Fruit fly (Drosophila melanogaster): Measurements from ENCODE around the gene CG44005.
A peak's percentile ranks its signal among the peaks of the same experiment; 100 is the strongest.

Gene CG44005

dm6 chr3L:18062959-18063510 lies 8.9 kb downstream of the CG44005 start:
- TF ChIP-seq CG17801 (GFP tag; optimal IDR thresholded peaks at IDR 0.05; ENCODE audit: partially characterized antibody) = peak; percentile 75

- peak; percentile 14 for TF ChIP-seq CG17801 (GFP tag; optimal IDR thresholded peaks at IDR 0.05; ENCODE audit: partially characterized antibody)
Measured at dm6 chr3L:18061713-18062365, 10.1 kb downstream of the CG44005 start.

dm6 chr3L:18061240-18061639 lies 10.7 kb downstream of the CG44005 start:
- no peak for TF ChIP-seq CG17801 (GFP tag; optimal IDR thresholded peaks at IDR 0.05; ENCODE audit: partially characterized antibody)

dm6 chr3L:18057752-18058518 lies 14.0 kb downstream of the CG44005 start:
- no peak for TF ChIP-seq CG17801 (GFP tag; optimal IDR thresholded peaks at IDR 0.05; ENCODE audit: partially characterized antibody)

dm6 chr3L:18057033-18057432 lies 14.9 kb downstream of the CG44005 start:
- TF ChIP-seq CG17801 (GFP tag; optimal IDR thresholded peaks at IDR 0.05; ENCODE audit: partially characterized antibody) = no peak

- TF ChIP-seq CG17801 (GFP tag; optimal IDR thresholded peaks at IDR 0.05; ENCODE audit: partially characterized antibody) = no peak
Measured at dm6 chr3L:18046590-18047158, 25.2 kb downstream of the CG44005 start.

dm6 chr3L:18044333-18045043 lies 27.4 kb downstream of the CG44005 start:
- no peak for TF ChIP-seq CG17801 (GFP tag; optimal IDR thresholded peaks at IDR 0.05; ENCODE audit: partially characterized antibody)

- no peak for TF ChIP-seq CG17801 (GFP tag; optimal IDR thresholded peaks at IDR 0.05; ENCODE audit: partially characterized antibody)
Measured at dm6 chr3L:18042433-18042832, 29.5 kb downstream of the CG44005 start, which contains the start of gene CG42393. Gene CG42393 (plus strand): TSS chr3L:18042733.

dm6 chr3L:18040017-18040416 lies 31.9 kb downstream of the CG44005 start, which contains the start of gene CG32192:
Gene CG32192 (plus strand): TSS chr3L:18040317.
- TF ChIP-seq CG17801 (GFP tag; optimal IDR thresholded peaks at IDR 0.05; ENCODE audit: partially characterized antibody) = no peak

- no peak for TF ChIP-seq CG17801 (GFP tag; optimal IDR thresholded peaks at IDR 0.05; ENCODE audit: partially characterized antibody)
Measured at dm6 chr3L:18038122-18038762, 33.7 kb downstream of the CG44005 start.

dm6 chr3L:18037459-18038092 lies 34.3 kb downstream of the CG44005 start:
- no peak for TF ChIP-seq CG17801 (GFP tag; optimal IDR thresholded peaks at IDR 0.05; ENCODE audit: partially characterized antibody)

dm6 chr3L:18036995-18037394 lies 34.9 kb downstream of the CG44005 start:
- no peak for TF ChIP-seq CG17801 (GFP tag; optimal IDR thresholded peaks at IDR 0.05; ENCODE audit: partially characterized antibody)

dm6 chr3L:18034498-18034897 lies 37.4 kb downstream of the CG44005 start:
- TF ChIP-seq CG17801 (GFP tag; optimal IDR thresholded peaks at IDR 0.05; ENCODE audit: partially characterized antibody) = no peak
